Fruit fly (Drosophila melanogaster): ENCODE measurements around the gene CG32459.

dm6 chr3L:22847679-22848118 lies 8.2 kb downstream of the CG32459 start:
- TF ChIP-seq pan (optimal IDR thresholded peaks at IDR 0.05), result no peak
- no peak for TF ChIP-seq Dll (optimal IDR thresholded peaks at IDR 0.05)
- TF ChIP-seq CG8478 (optimal IDR thresholded peaks at IDR 0.05), result no peak
- no peak for TF ChIP-seq usp (GFP tag; optimal IDR thresholded peaks at IDR 0.05)
